Fruit fly (Drosophila melanogaster) whole organism: Measurements from ENCODE around the gene CG5958.

Experiments
- CG8478 ChIP-seq: fragments of >200 bp; optimal IDR thresholded peaks from 2 replicates; lab custom pipeline; 2018; ENCODE audit warnings: inconsistent platforms
- Dll ChIP-seq: fragments of >200 bp; optimal IDR thresholded peaks from 2 replicates; lab custom pipeline; 2017
- EcR ChIP-seq, 2 experiments: fragments of >200 bp; optimal IDR thresholded peaks; 2 replicates each; lab custom pipeline; 2017; ENCODE audit warnings: missing biosample characterization in 2 of 2, missing genetic modification characterization in 2 of 2, missing genetic modification reagents in 2 of 2
- pan ChIP-seq: fragments of >200 bp; optimal IDR thresholded peaks from 2 replicates; lab custom pipeline; 2017
- psq ChIP-seq: fragments of >200 bp; optimal IDR thresholded peaks from 2 replicates; lab custom pipeline; 2017
- usp ChIP-seq: fragments of >200 bp; optimal IDR thresholded peaks from 2 replicates; lab custom pipeline; 2017; ENCODE audit warnings: missing biosample characterization, missing genetic modification characterization, mixed read lengths

DNA sequence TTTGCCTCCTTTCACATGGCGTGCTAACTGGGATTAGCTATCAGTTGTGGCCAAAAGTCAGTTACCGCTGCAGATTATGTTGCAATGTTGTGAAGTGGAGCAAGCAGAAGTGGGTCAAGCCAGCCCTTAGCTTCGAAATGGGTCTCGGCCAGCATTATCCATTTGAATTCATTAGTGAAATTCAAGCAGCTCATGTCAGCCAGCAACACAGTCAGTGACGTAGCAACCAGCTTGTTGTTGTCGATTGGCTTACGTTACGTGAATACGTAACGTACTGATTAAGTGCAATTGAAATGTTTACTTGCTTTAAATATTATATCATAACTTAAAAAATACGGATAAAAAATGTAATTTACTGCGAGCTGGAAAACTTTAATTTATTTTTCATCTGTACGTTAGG is 18.8 kb upstream of the CG5958 start:
- TF ChIP-seq psq (lab: Kevin White, UChicago): no peak
- TF ChIP-seq CG8478: no peak
- TF ChIP-seq usp (GFP tag; lab: Kevin White, UChicago): no peak
- no peak for TF ChIP-seq pan (lab: Kevin White, UChicago)
- no peak for TF ChIP-seq Dll (lab: Kevin White, UChicago)
- TF ChIP-seq EcR (GFP tag; optimal IDR thresholded peaks at IDR 0.05; lab: Kevin White, UChicago): no peak
